Worm (Caenorhabditis elegans) whole organism, midembryonic: ENCODE data around the gene gsp-1.

Experiments used
- T22C8.4 ChIP-seq: fragments of 200-800 bp; sonication (Bioruptor generic); IDR thresholded peaks from 2 replicates; pipeline ENCODE4 v1.3.6; 2022; ENCODE audit warnings: missing genetic modification characterization, missing compliant biosample characterization
- cog-1 ChIP-seq: sonication (generic microtip); optimal IDR thresholded peaks from 2 replicates; lab custom pipeline; 2016; ENCODE audit warnings: missing genetic modification characterization, missing compliant biosample characterization
- flt-1 ChIP-seq: fragments of 200-800 bp; sonication (Bioruptor generic); IDR thresholded peaks from 2 replicates; pipeline ENCODE4 v1.3.6; 2022; ENCODE audit warnings: missing genetic modification characterization, missing compliant biosample characterization
- klf-2 ChIP-seq: fragments of 200-800 bp; sonication (Bioruptor generic); conservative IDR thresholded peaks from 2 replicates; pipeline ENCODE4 v1.3.6; 2022; ENCODE audit warnings: missing genetic modification reagents, missing genetic modification characterization, missing compliant biosample characterization
- med-1 ChIP-seq: sonication (generic microtip); optimal IDR thresholded peaks from 2 replicates; lab custom pipeline; 2017; ENCODE audit warnings: missing genetic modification characterization, mild to moderate bottlenecking, missing compliant biosample characterization, antibody characterized with exemption, missing genetic modification reagents; ENCODE audit not compliant: insufficient read depth
- ref-1 ChIP-seq: fragments of 200-800 bp; sonication (Bioruptor generic); conservative IDR thresholded peaks from 2 replicates; pipeline ENCODE4 v1.3.6; 2022; ENCODE audit warnings: missing genetic modification reagents, missing genetic modification characterization, missing compliant biosample characterization
- tab-1 ChIP-seq: fragments of 200-800 bp; sonication (Bioruptor generic); IDR thresholded peaks from 2 replicates; pipeline ENCODE4 v1.3.6; 2022; ENCODE audit warnings: missing genetic modification characterization, missing compliant biosample characterization
- ztf-23 ChIP-seq: fragments of 200-800 bp; sonication (Bioruptor generic); IDR thresholded peaks from 2 replicates; pipeline ENCODE4 v1.3.6; 2022; ENCODE audit warnings: missing genetic modification reagents, missing genetic modification characterization, missing compliant biosample characterization
- ztf-29 ChIP-seq: fragments of 200-800 bp; sonication (Bioruptor generic); IDR thresholded peaks from 2 replicates; pipeline ENCODE4 v1.3.6; 2022; ENCODE audit warnings: missing genetic modification reagents, missing genetic modification characterization, missing compliant biosample characterization

The gsp-1 gene

DNA sequence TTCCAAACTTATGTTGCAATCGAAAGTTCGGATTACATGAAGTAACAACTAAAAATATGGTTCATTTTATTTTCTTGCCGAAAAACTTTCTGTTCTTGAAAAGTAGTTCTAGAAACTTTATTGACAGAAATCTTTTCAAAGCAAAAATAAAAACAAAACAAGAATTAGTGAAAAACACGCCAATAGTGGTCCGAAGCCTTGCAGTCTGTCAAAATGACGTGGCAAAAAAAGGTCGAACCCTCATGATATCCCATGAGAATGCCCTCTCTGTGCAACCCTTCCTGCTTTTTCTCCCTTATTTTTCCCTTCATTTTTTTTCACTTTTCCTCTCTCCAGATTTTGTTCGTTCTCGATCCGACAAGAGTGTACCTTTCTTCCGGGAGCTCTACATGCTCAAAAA is 16.9 kb downstream of the gsp-1 start:
- no peak for TF ChIP-seq tab-1 (GFP tag; lab: Robert Waterston, UW)
- no peak for TF ChIP-seq ref-1 (GFP tag; lab: Robert Waterston, UW)
- TF ChIP-seq cog-1 = no peak
- TF ChIP-seq klf-2 = no peak
- TF ChIP-seq T22C8.4 (GFP tag; lab: Robert Waterston, UW) = no peak
- TF ChIP-seq flt-1 (GFP tag; lab: Robert Waterston, UW) = no peak
- no peak for TF ChIP-seq ztf-23 (GFP tag; lab: Robert Waterston, UW)

DNA sequence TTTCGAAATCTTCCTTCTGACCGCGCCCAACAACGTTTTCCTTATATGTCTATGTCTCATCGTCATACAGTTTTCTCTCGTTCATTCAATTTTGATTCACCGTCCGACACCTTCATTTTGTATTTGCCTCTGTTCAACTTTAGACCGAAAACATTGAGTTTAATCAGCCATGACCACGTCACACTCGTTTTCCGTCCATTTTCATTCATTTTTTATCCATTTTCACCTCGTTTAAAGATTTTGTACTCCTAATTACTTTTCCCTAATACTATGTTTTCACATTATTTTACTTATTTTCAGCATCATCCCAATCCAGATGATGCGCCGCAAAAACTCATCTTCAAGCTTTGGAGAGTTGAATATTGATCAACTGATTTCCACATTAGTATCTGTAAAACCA is 20.0 kb downstream of the gsp-1 start, which contains the start of gene pph-1:
TSS of gene pph-1 (plus strand) at position 301 of the 400 bp plus-strand sequence.
- TF ChIP-seq ztf-29 (GFP tag; lab: Robert Waterston, UW) (no peak), tab-1 (GFP tag; lab: Robert Waterston, UW) (no peak), med-1 (GFP tag; lab: Kevin White, UChicago) (no peak), cog-1 (no peak), T22C8.4 (GFP tag; lab: Robert Waterston, UW) (no peak), ztf-23 (GFP tag; lab: Robert Waterston, UW) (no peak), flt-1 (GFP tag; lab: Robert Waterston, UW) (no peak), ref-1 (GFP tag; lab: Robert Waterston, UW) (no peak), klf-2 (no peak)

DNA sequence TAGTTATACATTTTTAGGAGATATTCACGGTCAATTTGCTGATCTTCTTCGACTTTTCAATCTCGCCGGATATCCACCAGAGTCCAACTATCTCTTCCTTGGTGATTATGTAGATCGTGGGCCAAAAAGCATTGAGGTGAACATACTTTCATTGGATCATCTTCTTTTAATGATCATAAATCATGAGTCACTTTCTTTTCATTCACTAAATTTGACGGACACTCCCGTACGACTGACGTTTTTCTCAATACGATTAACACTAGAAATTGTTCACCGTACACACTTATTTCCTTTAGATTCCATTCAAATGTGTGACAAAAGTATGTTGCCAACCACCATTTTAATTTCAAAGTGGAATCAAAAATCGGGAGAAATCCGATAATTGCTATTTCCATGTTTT is 20.7 kb downstream of the gsp-1 start:
- no peak for TF ChIP-seq ref-1 (GFP tag; lab: Robert Waterston, UW)
- no peak for TF ChIP-seq T22C8.4 (GFP tag; lab: Robert Waterston, UW)
- no peak for TF ChIP-seq tab-1 (GFP tag; lab: Robert Waterston, UW)
- TF ChIP-seq flt-1 (GFP tag; lab: Robert Waterston, UW) = no peak
- TF ChIP-seq med-1 (GFP tag; lab: Kevin White, UChicago) = no peak
- TF ChIP-seq ztf-29 (GFP tag; lab: Robert Waterston, UW) = no peak
- no peak for TF ChIP-seq cog-1
- TF ChIP-seq klf-2 = no peak

DNA sequence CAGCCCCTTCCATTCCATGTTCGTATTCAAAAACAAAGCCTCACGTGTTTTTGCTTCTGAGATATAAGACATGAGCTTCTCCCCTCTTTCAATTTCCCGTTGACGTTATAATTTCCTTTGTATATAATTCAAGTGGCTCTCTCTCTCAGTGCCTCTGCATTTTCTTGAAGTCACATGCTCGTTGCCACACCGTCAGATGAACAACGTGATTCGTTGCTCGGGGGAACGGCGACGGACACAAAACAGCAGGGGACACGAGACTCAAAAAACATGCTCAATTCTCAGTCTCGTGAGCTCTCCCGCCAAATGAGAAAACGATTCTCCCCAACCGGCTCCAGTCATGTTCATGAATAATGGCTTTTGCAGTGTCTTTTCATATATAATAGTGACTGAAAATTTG is 26.1 kb downstream of the gsp-1 start:
- TF ChIP-seq med-1 (GFP tag; lab: Kevin White, UChicago) (no peak), ztf-23 (GFP tag; lab: Robert Waterston, UW) (no peak)

DNA sequence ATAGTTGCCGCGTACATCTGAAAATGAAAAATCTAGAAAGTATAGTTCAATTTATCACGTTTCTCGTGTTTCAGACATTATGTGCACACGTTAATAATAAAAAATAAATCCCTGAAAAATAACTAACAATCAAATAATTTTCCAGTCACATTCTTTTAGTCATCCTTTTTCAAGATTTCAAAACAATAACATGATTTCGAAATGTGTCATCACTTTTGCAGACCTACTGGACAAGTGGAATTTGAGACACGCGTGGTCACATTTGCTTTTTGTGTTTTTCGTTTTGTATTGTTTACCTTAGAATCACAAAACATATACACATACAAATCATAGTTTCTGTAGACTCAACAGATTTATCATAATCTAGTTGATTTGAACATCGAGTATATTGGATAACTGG is 27.2 kb downstream of the gsp-1 start:
- TF ChIP-seq cog-1 = no peak
- TF ChIP-seq tab-1 (GFP tag; lab: Robert Waterston, UW) = no peak
- TF ChIP-seq ztf-23 (GFP tag; lab: Robert Waterston, UW) = no peak
- no peak for TF ChIP-seq ztf-29 (GFP tag; lab: Robert Waterston, UW)
- TF ChIP-seq T22C8.4 (GFP tag; lab: Robert Waterston, UW) = no peak
- no peak for TF ChIP-seq klf-2
- TF ChIP-seq ref-1 (GFP tag; lab: Robert Waterston, UW) = no peak
- no peak for TF ChIP-seq flt-1 (GFP tag; lab: Robert Waterston, UW)
- no peak for TF ChIP-seq med-1 (GFP tag; lab: Kevin White, UChicago)

DNA sequence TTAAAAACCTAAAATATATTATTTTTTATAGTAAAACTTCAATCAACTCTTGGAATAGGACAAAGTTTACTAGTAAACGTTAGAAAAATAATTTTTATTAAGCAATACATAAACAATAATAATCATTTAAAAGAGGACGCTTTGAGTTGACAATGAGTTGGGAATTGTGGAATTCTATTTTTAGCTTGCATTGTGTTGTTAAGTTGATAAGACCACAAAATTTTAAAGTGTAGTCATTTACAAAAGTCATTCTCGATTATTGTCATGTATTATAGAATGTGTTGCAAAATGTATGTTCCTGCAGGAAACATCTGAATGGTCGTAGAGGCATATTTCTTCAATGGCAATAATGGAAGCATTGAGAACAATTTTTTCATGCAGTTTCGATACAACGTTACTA is 28.8 kb downstream of the gsp-1 start:
- TF ChIP-seq klf-2 (no peak), ztf-29 (GFP tag; lab: Robert Waterston, UW) (no peak), flt-1 (GFP tag; lab: Robert Waterston, UW) (no peak), ref-1 (GFP tag; lab: Robert Waterston, UW) (no peak), T22C8.4 (GFP tag; lab: Robert Waterston, UW) (no peak), med-1 (GFP tag; lab: Kevin White, UChicago) (no peak), cog-1 (no peak), ztf-23 (GFP tag; lab: Robert Waterston, UW) (no peak), tab-1 (GFP tag; lab: Robert Waterston, UW) (no peak)

DNA sequence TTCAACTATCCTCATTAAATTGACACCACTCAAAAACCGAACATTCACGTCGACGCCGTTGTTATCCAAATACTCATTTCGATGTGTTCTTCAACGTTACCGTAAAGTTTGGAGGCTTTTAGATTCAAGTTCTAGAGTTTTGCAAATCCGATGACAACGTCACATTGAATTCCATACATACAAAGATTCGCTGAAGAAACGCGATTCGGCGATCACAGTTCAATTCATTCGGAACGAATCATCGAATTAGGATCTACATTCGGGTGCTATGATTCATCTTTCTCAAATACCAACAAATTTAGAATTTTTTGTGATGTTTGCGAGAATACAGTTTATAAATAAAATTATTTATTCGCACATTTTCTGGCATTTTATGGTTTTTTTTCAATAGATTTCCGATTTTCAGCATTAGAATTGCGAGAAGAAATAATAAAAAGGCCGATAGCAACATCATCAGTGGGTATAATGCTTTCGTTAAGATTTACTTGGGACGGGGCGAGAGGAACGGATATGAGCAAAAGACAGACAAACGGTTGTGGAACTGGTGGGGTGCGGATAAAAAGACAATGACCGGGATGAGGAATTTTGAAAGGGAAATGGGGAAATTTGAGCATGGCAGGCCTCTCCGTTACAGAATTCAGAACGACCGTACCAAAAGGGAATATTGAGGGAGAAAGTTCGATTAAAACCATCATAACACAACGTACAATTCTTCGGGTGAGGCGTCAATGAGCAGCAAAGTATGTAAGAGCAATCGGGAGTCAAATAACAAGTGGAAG is 29.8 kb downstream of the gsp-1 start:
- TF ChIP-seq ref-1 (GFP tag; lab: Robert Waterston, UW) (no peak), tab-1 (GFP tag; lab: Robert Waterston, UW) (no peak), ztf-29 (GFP tag; lab: Robert Waterston, UW) (no peak), T22C8.4 (GFP tag; lab: Robert Waterston, UW) (no peak), med-1 (GFP tag; lab: Kevin White, UChicago) (no peak), klf-2 (no peak)

DNA sequence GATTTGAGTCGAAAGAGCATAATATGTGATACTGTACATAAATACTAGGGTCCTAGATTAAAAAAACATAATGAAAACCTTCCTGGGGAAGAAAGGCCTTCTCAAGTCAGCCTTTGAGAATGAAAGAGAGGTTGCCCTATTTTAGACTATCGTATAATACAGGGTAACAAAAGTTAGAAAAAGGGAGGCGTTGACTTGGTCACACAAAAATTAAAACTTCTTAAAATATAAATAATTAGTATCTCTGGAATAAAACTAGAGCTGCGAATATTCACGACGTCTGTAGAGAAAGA is 30.3 kb downstream of the gsp-1 start:
- TF ChIP-seq flt-1 (GFP tag; lab: Robert Waterston, UW) (no peak), tab-1 (GFP tag; lab: Robert Waterston, UW) (no peak), T22C8.4 (GFP tag; lab: Robert Waterston, UW) (no peak), ztf-23 (GFP tag; lab: Robert Waterston, UW) (no peak), klf-2 (no peak), med-1 (GFP tag; lab: Kevin White, UChicago) (no peak), ref-1 (GFP tag; lab: Robert Waterston, UW) (no peak), ztf-29 (GFP tag; lab: Robert Waterston, UW) (no peak), cog-1 (no peak)

DNA sequence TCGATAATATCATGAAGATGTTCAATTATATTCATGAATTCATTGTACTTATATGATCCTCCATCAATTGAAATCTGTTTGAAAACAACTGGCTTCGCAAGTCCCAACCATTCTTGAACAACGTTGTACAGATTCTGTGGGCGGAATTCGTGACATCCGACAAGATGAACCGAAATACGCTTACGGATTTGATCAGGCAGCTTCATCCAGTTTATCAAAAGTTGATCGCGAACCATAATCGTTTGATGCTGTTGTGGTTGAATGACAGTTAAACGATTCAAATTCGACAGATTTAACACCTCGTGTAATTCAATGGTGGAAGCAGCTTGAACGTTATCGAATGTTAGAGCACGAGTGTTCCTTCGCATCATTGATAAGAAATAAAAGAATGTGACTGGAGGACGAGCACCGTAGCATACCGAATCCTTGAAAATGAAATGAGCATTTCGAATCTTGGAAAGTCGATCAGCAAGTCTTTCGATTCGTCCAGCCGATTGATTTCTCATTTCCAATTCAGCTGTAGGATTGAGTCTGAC is 31.6 kb downstream of the gsp-1 start:
- TF ChIP-seq T22C8.4 (GFP tag; lab: Robert Waterston, UW) = no peak
- no peak for TF ChIP-seq med-1 (GFP tag; lab: Kevin White, UChicago)
- TF ChIP-seq ztf-23 (GFP tag; lab: Robert Waterston, UW) = no peak

DNA sequence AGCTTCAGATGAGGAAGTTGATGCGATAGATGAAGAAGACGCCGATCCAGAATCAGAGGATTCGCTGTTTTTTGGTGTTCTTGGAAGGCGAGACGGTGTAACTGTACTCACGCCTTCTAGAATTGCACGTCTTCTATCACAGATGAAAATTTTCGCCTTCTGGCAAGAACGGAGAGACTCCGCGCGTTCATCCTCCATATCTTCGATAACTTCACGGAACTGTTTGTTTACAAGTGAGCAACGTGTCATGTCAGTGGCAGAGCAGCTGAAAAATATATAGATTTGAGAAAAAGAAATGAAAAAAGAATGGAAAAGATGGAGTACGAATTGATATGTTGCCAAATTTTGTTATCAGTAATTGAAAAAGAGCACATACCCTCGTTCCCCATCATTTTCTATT is 32.4 kb downstream of the gsp-1 start:
- no peak for TF ChIP-seq ztf-29 (GFP tag; lab: Robert Waterston, UW)
- TF ChIP-seq cog-1 = no peak
- no peak for TF ChIP-seq klf-2
- TF ChIP-seq ref-1 (GFP tag; lab: Robert Waterston, UW) = no peak
- TF ChIP-seq ztf-23 (GFP tag; lab: Robert Waterston, UW) = no peak
- no peak for TF ChIP-seq med-1 (GFP tag; lab: Kevin White, UChicago)
- TF ChIP-seq T22C8.4 (GFP tag; lab: Robert Waterston, UW) = no peak
- TF ChIP-seq flt-1 (GFP tag; lab: Robert Waterston, UW) = no peak
- no peak for TF ChIP-seq tab-1 (GFP tag; lab: Robert Waterston, UW)
